Worm (Caenorhabditis elegans) whole organism, early embryonic: Measurements from ENCODE around the gene Y59E9AL.8.

ENCODE experiments used
- B0310.2 ChIP-seq: sonication (generic microtip); optimal IDR thresholded peaks from 2 replicates; lab custom pipeline; 2016; ENCODE audit warnings: mild to moderate bottlenecking, missing genetic modification characterization, missing compliant biosample characterization
- aly-1 ChIP-seq: sonication (generic microtip); optimal IDR thresholded peaks from 2 replicates; lab custom pipeline; 2016; ENCODE audit warnings: missing genetic modification characterization, missing compliant biosample characterization
- ama-1 ChIP-seq: fragments of 150-350 bp; optimal IDR thresholded peaks from 2 replicates; lab custom pipeline; 2014
- ets-7 ChIP-seq: sonication (generic microtip); optimal IDR thresholded peaks from 2 replicates; lab custom pipeline; 2016; ENCODE audit warnings: missing genotype, missing genetic modification characterization, missing compliant biosample characterization
- flt-1 ChIP-seq: fragments of 200-800 bp; sonication (Bioruptor generic); IDR thresholded peaks from 2 replicates; pipeline ENCODE4 v1.3.6; 2022; ENCODE audit warnings: missing genetic modification characterization, missing compliant biosample characterization
- pes-1 ChIP-seq: fragments of 200-800 bp; sonication (Bioruptor generic); IDR thresholded peaks from 2 replicates; pipeline ENCODE4 v1.3.6; 2022; ENCODE audit warnings: missing genetic modification reagents, missing genetic modification characterization, missing compliant biosample characterization
- scrt-1 ChIP-seq: fragments of 200-800 bp; sonication (Bioruptor generic); IDR thresholded peaks from 2 replicates; pipeline ENCODE4 v1.3.6; 2022; ENCODE audit warnings: missing genetic modification characterization, missing compliant biosample characterization
- sea-1 ChIP-seq: fragments of 200-800 bp; sonication (Bioruptor generic); conservative IDR thresholded peaks from 2 replicates; pipeline ENCODE4 v1.3.6; 2022; ENCODE audit warnings: missing genetic modification characterization, missing compliant biosample characterization
- tbx-11 ChIP-seq: fragments of 200-800 bp; sonication (Bioruptor generic); IDR thresholded peaks from 2 replicates; pipeline ENCODE4 v1.3.6; 2022; ENCODE audit warnings: missing genetic modification characterization, missing compliant biosample characterization
- tbx-37 ChIP-seq: fragments of 200-800 bp; sonication (Bioruptor generic); conservative IDR thresholded peaks from 2 replicates; pipeline ENCODE4 v1.3.6; 2022; ENCODE audit warnings: missing genetic modification reagents, missing genetic modification characterization, missing compliant biosample characterization
- tra-4 ChIP-seq: sonication (generic microtip); optimal IDR thresholded peaks from 2 replicates; lab custom pipeline; 2017; ENCODE audit warnings: missing genetic modification characterization, missing compliant biosample characterization

- no peak for TF ChIP-seq tbx-37
- TF ChIP-seq ets-7 (tag; lab: Kevin White, UChicago), result no peak
- TF ChIP-seq tbx-11 (GFP tag; lab: Robert Waterston, UW), result no peak
- no peak for TF ChIP-seq B0310.2 (tag; lab: Kevin White, UChicago)
- no peak for TF ChIP-seq tra-4
- no peak for TF ChIP-seq aly-1 (tag; lab: Kevin White, UChicago)
- TF ChIP-seq pes-1 (GFP tag; lab: Robert Waterston, UW), result no peak
- TF ChIP-seq scrt-1, result no peak
- TF ChIP-seq ama-1 (lab: Kevin White, UChicago), result no peak
- no peak for TF ChIP-seq sea-1 (GFP tag; lab: Robert Waterston, UW)
- no peak for TF ChIP-seq flt-1 (GFP tag; lab: Robert Waterston, UW)
Observed at ce11 chrIV:5215092-5215491, 9.0 kb downstream of the Y59E9AL.8 start, which contains the start of gene Y59E9AL.4.
